Worm (Caenorhabditis elegans) whole organism, L2 larva: ENCODE data around the gene T06C12.9.
A peak's percentile ranks its signal among the peaks of the same experiment; 100 is the strongest.

Source experiments
- C34F6.9 ChIP-seq: fragments of 150-350 bp; optimal IDR thresholded peaks from 2 replicates; lab custom pipeline; 2014; ENCODE audit warnings: missing biosample characterization, missing genetic modification characterization
- R02D3.7 ChIP-seq: fragments of 150-350 bp; optimal IDR thresholded peaks from 2 replicates; lab custom pipeline; 2014; ENCODE audit warnings: missing biosample characterization, missing genetic modification characterization
- ZK546.5 ChIP-seq: sonication (generic microtip); optimal IDR thresholded peaks from 2 replicates; lab custom pipeline; 2017; ENCODE audit warnings: missing biosample characterization, missing genetic modification characterization
- alr-1 ChIP-seq: fragments of 150-350 bp; optimal IDR thresholded peaks from 2 replicates; lab custom pipeline; 2014; ENCODE audit warnings: missing biosample characterization, missing genetic modification characterization
- ama-1 ChIP-seq: fragments of 150-350 bp; optimal IDR thresholded peaks from 2 replicates; lab custom pipeline; 2018; ENCODE audit warnings: inconsistent platforms
- blmp-1 ChIP-seq: sonication (generic microtip); optimal IDR thresholded peaks from 2 replicates; lab custom pipeline; 2017; ENCODE audit warnings: missing genetic modification characterization, mild to moderate bottlenecking, missing compliant biosample characterization, antibody characterized with exemption, moderate library complexity; ENCODE audit not compliant: insufficient read depth
- ceh-82 ChIP-seq: fragments of 150-350 bp; optimal IDR thresholded peaks from 2 replicates; lab custom pipeline; 2014; ENCODE audit warnings: missing biosample characterization, missing genetic modification characterization
- egl-27 ChIP-seq: sonication (generic microtip); optimal IDR thresholded peaks from 3 replicates; lab custom pipeline; 2017; ENCODE audit warnings: missing biosample characterization, missing genetic modification reagents, missing genetic modification characterization
- elt-3 ChIP-seq: sonication (generic microtip); optimal IDR thresholded peaks from 2 replicates; lab custom pipeline; 2017; ENCODE audit warnings: missing biosample characterization, missing genetic modification characterization
- fos-1 ChIP-seq: fragments of 150-350 bp; optimal IDR thresholded peaks from 2 replicates; lab custom pipeline; 2014; ENCODE audit warnings: missing biosample characterization, missing genetic modification characterization
- gmeb-1 ChIP-seq: fragments of 150-350 bp; optimal IDR thresholded peaks from 2 replicates; lab custom pipeline; 2014; ENCODE audit warnings: missing biosample characterization, missing genetic modification characterization
- lin-39 ChIP-seq: fragments of 150-350 bp; optimal IDR thresholded peaks from 2 replicates; lab custom pipeline; 2014; ENCODE audit warnings: missing biosample characterization, missing genetic modification reagents, missing genetic modification characterization
- lsy-2 ChIP-seq, 2 experiments: fragments of 150-350 bp in 1 of 2; sonication (generic microtip) in 1 of 2; optimal IDR thresholded peaks; 2 replicates each; lab custom pipeline; 2014 to 2017; ENCODE audit warnings: missing biosample characterization in 2 of 2, missing genetic modification characterization in 2 of 2
- mab-5 ChIP-seq: fragments of 150-350 bp; optimal IDR thresholded peaks from 2 replicates; lab custom pipeline; 2014; ENCODE audit warnings: missing biosample characterization, missing genetic modification characterization
- mbf-1 ChIP-seq: sonication (generic microtip); optimal IDR thresholded peaks from 2 replicates; lab custom pipeline; 2017; ENCODE audit warnings: missing biosample characterization, missing genetic modification characterization
- nhr-10 ChIP-seq: sonication (generic microtip); optimal IDR thresholded peaks from 2 replicates; lab custom pipeline; 2017; ENCODE audit warnings: missing biosample characterization, missing genetic modification characterization
- nhr-12 ChIP-seq: fragments of 150-350 bp; optimal IDR thresholded peaks from 2 replicates; lab custom pipeline; 2014; ENCODE audit warnings: missing biosample characterization, missing genetic modification characterization
- nhr-129 ChIP-seq: fragments of 150-350 bp; optimal IDR thresholded peaks from 2 replicates; lab custom pipeline; 2014; ENCODE audit warnings: missing biosample characterization, missing genetic modification characterization
- nhr-21 ChIP-seq: fragments of 150-350 bp; optimal IDR thresholded peaks from 2 replicates; lab custom pipeline; 2014; ENCODE audit warnings: missing biosample characterization, missing genetic modification characterization
- nhr-23 ChIP-seq: fragments of 150-350 bp; optimal IDR thresholded peaks from 2 replicates; lab custom pipeline; 2014; ENCODE audit warnings: missing biosample characterization, missing genetic modification reagents, missing genetic modification characterization
- nhr-237 ChIP-seq: fragments of 150-350 bp; optimal IDR thresholded peaks from 2 replicates; lab custom pipeline; 2014; ENCODE audit warnings: missing biosample characterization, missing genetic modification characterization
- nhr-25 ChIP-seq: fragments of 150-350 bp; sonication (generic microtip); optimal IDR thresholded peaks from 3 replicates; lab custom pipeline; 2014; ENCODE audit warnings: missing biosample characterization, missing genetic modification characterization
- nhr-6 ChIP-seq: fragments of 150-350 bp; optimal IDR thresholded peaks from 2 replicates; lab custom pipeline; 2014; ENCODE audit warnings: missing biosample characterization, missing genetic modification characterization
- sem-4 ChIP-seq: fragments of 150-350 bp; optimal IDR thresholded peaks from 2 replicates; lab custom pipeline; 2014; ENCODE audit warnings: missing biosample characterization, missing genetic modification reagents, missing genetic modification characterization
- sma-3 ChIP-seq: sonication (generic microtip); optimal IDR thresholded peaks from 2 replicates; lab custom pipeline; 2016; ENCODE audit warnings: missing genetic modification reagents, missing genetic modification characterization, missing compliant biosample characterization
- sma-9 ChIP-seq, 2 experiments: fragments of 150-350 bp in 1 of 2; sonication (generic microtip) in 1 of 2; optimal IDR thresholded peaks; 2 replicates each; lab custom pipeline; 2014 to 2016; ENCODE audit warnings: missing genetic modification characterization in 2 of 2, mild to moderate bottlenecking in 1 of 2, missing biosample characterization in 1 of 2, missing compliant biosample characterization in 1 of 2, missing genetic modification reagents in 1 of 2, moderate library complexity in 1 of 2
- snpc-4 ChIP-seq: fragments of 150-350 bp; optimal IDR thresholded peaks from 2 replicates; lab custom pipeline; 2014; ENCODE audit warnings: missing biosample characterization, missing genetic modification characterization
- unc-39 ChIP-seq: fragments of 150-350 bp; optimal IDR thresholded peaks from 2 replicates; lab custom pipeline; 2014; ENCODE audit warnings: missing biosample characterization, missing genetic modification characterization
- unc-55 ChIP-seq: fragments of 150-350 bp; sonication (generic microtip); optimal IDR thresholded peaks from 3 replicates; lab custom pipeline; 2014; ENCODE audit warnings: missing biosample characterization, missing genetic modification reagents, missing genetic modification characterization
- unc-62 ChIP-seq: fragments of 150-350 bp; optimal IDR thresholded peaks from 2 replicates; lab custom pipeline; 2014; ENCODE audit warnings: missing biosample characterization, missing genetic modification reagents, missing genetic modification characterization
- zag-1 ChIP-seq: fragments of 150-350 bp; optimal IDR thresholded peaks from 2 replicates; lab custom pipeline; 2014; ENCODE audit warnings: missing biosample characterization, missing genetic modification characterization
- ztf-1 ChIP-seq: fragments of 200-800 bp; sonication (Bioruptor generic); conservative IDR thresholded peaks from 2 replicates; pipeline ENCODE4 v1.3.6; 2022; ENCODE audit warnings: missing genetic modification characterization, missing compliant biosample characterization
- ztf-11 ChIP-seq: sonication (generic microtip); optimal IDR thresholded peaks from 2 replicates; lab custom pipeline; 2017; ENCODE audit warnings: missing biosample characterization, missing genetic modification characterization

T06C12.9 gene

DNA sequence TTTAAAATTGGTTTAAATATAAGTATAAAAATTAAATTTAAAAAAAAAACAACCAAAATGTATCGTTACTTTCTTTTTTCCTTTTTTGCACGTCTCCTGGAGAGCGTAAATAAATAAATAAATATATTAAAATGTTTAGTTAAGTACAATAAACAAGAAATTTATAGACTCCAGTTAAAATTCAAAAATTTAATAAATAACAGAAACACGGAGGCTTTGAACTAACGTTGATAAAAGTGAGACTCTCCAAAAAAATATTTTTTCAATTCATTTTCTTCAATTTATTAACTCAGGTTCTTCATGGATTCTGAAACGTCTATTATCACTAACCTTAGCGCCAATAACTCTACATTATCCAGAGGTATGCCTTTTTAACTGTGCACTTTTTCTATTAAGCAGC is 5.9 kb upstream of the T06C12.9 start, which contains the start of gene T06C12.12:
Gene T06C12.12 (plus strand): TSS at position 301 of the 400 bp plus-strand sequence.
- TF ChIP-seq sem-4, result no peak
- no peak for TF ChIP-seq nhr-25
- TF ChIP-seq ztf-1 (GFP tag; lab: Robert Waterston, UW), result no peak
- no peak for TF ChIP-seq nhr-237 (tag; lab: Kevin White, UChicago)
- TF ChIP-seq alr-1, result no peak

DNA sequence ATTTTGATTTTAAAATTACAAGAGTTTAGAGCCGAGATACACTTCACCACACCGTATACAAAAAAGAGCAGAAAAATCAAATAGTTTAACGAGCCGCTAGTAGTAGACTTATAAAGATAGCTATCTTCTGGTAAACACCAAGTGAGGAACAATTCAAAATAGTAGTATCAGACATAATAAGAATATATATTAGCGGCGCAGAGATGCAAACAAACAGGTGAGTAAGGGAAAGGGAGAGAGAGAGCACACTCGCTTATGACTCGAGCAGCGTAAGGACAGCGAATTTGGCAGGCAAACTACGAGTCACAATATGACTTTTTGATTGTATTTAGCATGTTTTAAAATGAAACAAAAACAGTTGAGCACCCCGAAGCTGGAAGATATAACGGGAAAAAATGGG is 5.4 kb upstream of the T06C12.9 start:
- no peak for TF ChIP-seq ama-1
- TF ChIP-seq sma-9 (GFP tag; optimal IDR thresholded peaks at IDR 0.05; lab: Kevin White, UChicago), result peak; percentile 10
- no peak for TF ChIP-seq sma-9 (tag; optimal IDR thresholded peaks at IDR 0.05; lab: Kevin White, UChicago)
- TF ChIP-seq nhr-23 (tag; lab: Kevin White, UChicago), result no peak
- no peak for TF ChIP-seq sma-3 (GFP tag; lab: Kevin White, UChicago)
- peak; percentile 84 for TF ChIP-seq fos-1 (tag; lab: Kevin White, UChicago)

DNA sequence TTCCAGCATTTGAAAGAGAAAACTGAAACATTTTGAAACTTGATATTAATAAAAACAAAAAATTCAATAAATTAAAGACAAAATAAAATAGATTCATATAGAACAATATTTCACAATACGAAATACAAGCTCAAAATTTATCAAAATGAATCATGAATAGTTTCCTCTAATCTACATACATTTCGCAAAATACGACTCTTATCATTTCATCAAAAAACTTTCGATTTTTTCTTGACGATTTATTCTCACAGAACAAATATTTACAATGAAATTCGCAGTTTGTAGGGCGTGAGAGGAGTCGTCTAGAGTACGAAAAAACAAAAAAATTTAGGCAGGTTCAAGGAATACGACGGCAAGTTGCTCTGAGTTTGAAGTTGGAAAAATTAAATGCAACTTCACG is 4.2 kb upstream of the T06C12.9 start:
- no peak for TF ChIP-seq snpc-4 (tag; lab: Kevin White, UChicago)
- no peak for TF ChIP-seq blmp-1 (tag; lab: Kevin White, UChicago)
- TF ChIP-seq nhr-21 (tag; lab: Kevin White, UChicago), result no peak
- TF ChIP-seq fos-1 (tag; lab: Kevin White, UChicago), result peak; percentile 88
- no peak for TF ChIP-seq ztf-11
- TF ChIP-seq gmeb-1 (tag; lab: Kevin White, UChicago), result no peak
- TF ChIP-seq nhr-129, result no peak

DNA sequence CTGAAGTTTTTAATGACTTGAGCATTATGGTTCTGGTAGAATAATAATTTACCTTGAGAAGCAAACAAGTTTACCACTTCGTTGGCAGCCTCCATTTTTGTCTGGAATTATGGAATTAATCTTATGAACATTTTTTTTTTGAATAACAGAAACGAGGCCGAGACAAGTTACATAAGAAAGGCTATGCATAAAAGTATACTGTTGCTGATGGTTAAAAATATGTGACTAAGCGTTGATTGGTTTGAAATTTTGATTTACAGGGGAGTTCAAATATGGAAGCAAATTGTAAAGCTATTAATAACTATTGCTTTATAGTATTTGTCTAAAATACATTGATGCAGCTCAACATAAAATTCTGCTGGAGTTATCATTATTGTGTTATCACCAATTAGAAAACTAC is 2.9 kb upstream of the T06C12.9 start, which contains the start of gene cgt-1:
Gene cgt-1 (minus strand): TSS at position 101 of the 400 bp plus-strand sequence.
- TF ChIP-seq alr-1, result no peak
- no peak for TF ChIP-seq lin-39 (tag; lab: Kevin White, UChicago)
- TF ChIP-seq nhr-23 (tag; lab: Kevin White, UChicago), result no peak
- no peak for TF ChIP-seq zag-1 (tag; lab: Kevin White, UChicago)
- no peak for TF ChIP-seq ztf-1 (GFP tag; lab: Robert Waterston, UW)
- no peak for TF ChIP-seq lsy-2 (tag; optimal IDR thresholded peaks at IDR 0.05; lab: Kevin White, UChicago)
- no peak for TF ChIP-seq gmeb-1 (tag; lab: Kevin White, UChicago)
- TF ChIP-seq R02D3.7 (tag; lab: Kevin White, UChicago), result no peak
- TF ChIP-seq nhr-237 (tag; lab: Kevin White, UChicago), result no peak
- TF ChIP-seq unc-55 (GFP tag; lab: Kevin White, UChicago), result no peak
- TF ChIP-seq mab-5, result no peak
- no peak for TF ChIP-seq nhr-25
- no peak for TF ChIP-seq sma-9 (GFP tag; optimal IDR thresholded peaks at IDR 0.05; lab: Kevin White, UChicago)
- TF ChIP-seq sma-9 (tag; optimal IDR thresholded peaks at IDR 0.05; lab: Kevin White, UChicago), result no peak
- TF ChIP-seq unc-62 (GFP tag; lab: Kevin White, UChicago), result no peak
- TF ChIP-seq mbf-1, result no peak
- no peak for TF ChIP-seq ZK546.5 (tag; lab: Kevin White, UChicago)
- TF ChIP-seq, all 48 proteins: peak for 0

DNA sequence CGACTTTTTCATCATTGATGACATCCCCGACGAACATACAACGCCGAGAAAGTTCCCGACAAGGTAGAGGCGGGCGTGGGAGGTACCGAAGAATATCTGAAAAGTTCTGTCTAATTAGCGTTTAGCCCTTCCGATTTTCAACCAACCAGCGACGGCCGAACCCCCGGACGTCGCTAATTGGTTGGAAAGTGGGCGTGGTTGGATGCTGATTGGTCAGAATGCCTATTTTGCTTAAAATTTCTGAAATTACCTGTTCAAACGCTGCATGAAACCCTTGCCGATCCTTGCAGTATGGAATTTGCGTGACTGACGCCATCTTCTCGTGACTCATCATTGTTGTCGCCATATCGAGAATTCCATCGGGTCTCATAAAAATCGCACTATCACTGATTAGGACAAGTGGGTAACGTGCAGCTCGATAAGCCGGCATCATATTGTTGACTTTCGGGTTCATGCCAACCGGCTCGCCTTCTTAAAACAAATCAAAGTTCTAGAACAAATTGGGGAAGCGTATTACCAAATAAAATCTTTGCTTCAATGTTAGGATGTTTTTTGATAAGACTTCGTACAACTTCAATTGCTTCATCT is 1.9 kb upstream of the T06C12.9 start:
- TF ChIP-seq nhr-10 (no peak), nhr-129 (peak; percentile 29), sma-9 (GFP tag; optimal IDR thresholded peaks at IDR 0.05; lab: Kevin White, UChicago) (peak; percentile 71), sma-9 (tag; optimal IDR thresholded peaks at IDR 0.05; lab: Kevin White, UChicago) (no peak), C34F6.9 (no peak), unc-55 (GFP tag; lab: Kevin White, UChicago) (no peak), nhr-23 (tag; lab: Kevin White, UChicago) (no peak), nhr-237 (tag; lab: Kevin White, UChicago) (no peak), nhr-12 (tag; lab: Kevin White, UChicago) (no peak), fos-1 (tag; lab: Kevin White, UChicago) (peak; percentile 93), blmp-1 (tag; lab: Kevin White, UChicago) (no peak), gmeb-1 (tag; lab: Kevin White, UChicago) (peak; percentile 25)
- TF ChIP-seq, all 48 proteins: peak for 4

DNA sequence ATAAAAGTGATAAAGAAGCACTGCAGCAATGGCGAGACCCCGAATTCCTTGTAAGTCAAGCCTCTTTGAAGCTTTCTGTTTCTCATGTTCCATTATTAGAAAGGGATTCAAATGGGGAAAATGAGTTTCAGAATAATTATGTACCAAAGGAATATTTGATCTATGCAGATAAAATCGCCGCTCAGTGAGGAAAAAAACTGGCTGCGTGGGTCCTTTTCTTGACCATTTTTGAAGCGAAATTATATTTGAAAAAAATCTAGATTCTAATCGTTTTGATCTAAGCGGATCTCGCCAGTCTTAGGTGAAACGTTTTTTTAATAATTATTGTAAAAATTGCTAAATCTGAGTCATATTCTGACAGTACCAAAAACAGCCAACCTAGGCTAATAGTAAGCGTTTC is 1.2 kb downstream of the T06C12.9 start, which contains the start of gene oac-42:
Gene oac-42 (minus strand): TSS at position 101 of the 400 bp plus-strand sequence.
- no peak for TF ChIP-seq R02D3.7 (tag; lab: Kevin White, UChicago)
- no peak for TF ChIP-seq nhr-12 (tag; lab: Kevin White, UChicago)
- TF ChIP-seq sem-4, result no peak
- TF ChIP-seq unc-62 (GFP tag; lab: Kevin White, UChicago), result no peak
- TF ChIP-seq ztf-1 (GFP tag; lab: Robert Waterston, UW), result no peak
- no peak for TF ChIP-seq elt-3 (tag; lab: Kevin White, UChicago)
- no peak for TF ChIP-seq ceh-82 (tag; lab: Kevin White, UChicago)
- TF ChIP-seq nhr-6 (tag; lab: Kevin White, UChicago), result no peak
- TF ChIP-seq lsy-2 (tag; optimal IDR thresholded peaks at IDR 0.05; lab: Kevin White, UChicago), result no peak
- no peak for TF ChIP-seq sma-9 (GFP tag; optimal IDR thresholded peaks at IDR 0.05; lab: Kevin White, UChicago)
- TF ChIP-seq sma-9 (tag; optimal IDR thresholded peaks at IDR 0.05; lab: Kevin White, UChicago), result no peak
- no peak for TF ChIP-seq nhr-25
- TF ChIP-seq mbf-1, result no peak
- TF ChIP-seq egl-27, result no peak
- no peak for TF ChIP-seq unc-39 (tag; lab: Kevin White, UChicago)
